Fruit fly (Drosophila melanogaster) whole organism, embryonic: ENCODE results near the gene Rab3-GAP.

Experiments
- Abd-B ChIP-seq: fragments of 200-800 bp; sonication (Bioruptor generic); optimal IDR thresholded peaks from 2 replicates; lab custom pipeline; 2018; ENCODE audit warnings: missing biosample characterization, mild to moderate bottlenecking, missing genetic modification characterization, moderate library complexity
- Asciz ChIP-seq: fragments of 200-800 bp; sonication (Bioruptor generic); optimal IDR thresholded peaks from 2 replicates; lab custom pipeline; 2017; ENCODE audit warnings: missing biosample characterization, mild to moderate bottlenecking, missing genetic modification characterization, missing genetic modification reagents
- Atf6 ChIP-seq: fragments of 200-800 bp; sonication (Bioruptor generic); IDR thresholded peaks from 2 replicates; pipeline ENCODE4 v1.3.6; 2022; ENCODE audit warnings: missing biosample characterization, missing genetic modification characterization
- Awh ChIP-seq: fragments of 200-800 bp; sonication (Bioruptor generic); IDR thresholded peaks from 2 replicates; pipeline ENCODE4, ENCODE4 v1.3.6; 2022; ENCODE audit warnings: missing biosample characterization, missing genetic modification characterization
- Blimp-1 ChIP-seq: fragments of 200-800 bp; sonication (Bioruptor generic); optimal IDR thresholded peaks from 3 replicates; lab custom pipeline; 2018; ENCODE audit warnings: missing biosample characterization, missing genetic modification characterization, mild to moderate bottlenecking, moderate library complexity, missing genetic modification reagents
- BtbVII ChIP-seq: fragments of 200-800 bp; sonication (Bioruptor generic); optimal IDR thresholded peaks from 3 replicates; lab custom pipeline; 2017; ENCODE audit warnings: missing biosample characterization, mild to moderate bottlenecking, missing genetic modification characterization
- CG10267 ChIP-seq: fragments of 200-800 bp; sonication (Bioruptor generic); optimal IDR thresholded peaks from 2 replicates; lab custom pipeline; 2018; ENCODE audit warnings: missing biosample characterization, mild to moderate bottlenecking, missing genetic modification characterization, moderate library complexity
- CG10462 ChIP-seq: fragments of 200-800 bp; sonication (Bioruptor generic); optimal IDR thresholded peaks from 2 replicates; lab custom pipeline; 2016; ENCODE audit warnings: missing biosample characterization, missing genetic modification characterization
- CG11695 ChIP-seq: fragments of 200-800 bp; sonication (Bioruptor generic); IDR thresholded peaks from 3 replicates; pipeline ENCODE4 v1.3.6; 2022; ENCODE audit warnings: missing biosample characterization, missing genetic modification characterization
- CG12942 ChIP-seq: fragments of 200-800 bp; sonication (Bioruptor generic); optimal IDR thresholded peaks from 3 replicates; lab custom pipeline; 2016; ENCODE audit warnings: missing biosample characterization, missing genetic modification characterization
- CG17361 ChIP-seq: fragments of 200-800 bp; sonication (Bioruptor generic); IDR thresholded peaks from 3 replicates; pipeline ENCODE4 v1.3.6; 2022; ENCODE audit warnings: missing biosample characterization, missing genetic modification characterization
- CG18011 ChIP-seq: fragments of 200-800 bp; sonication (Bioruptor generic); optimal IDR thresholded peaks from 2 replicates; lab custom pipeline; 2017; ENCODE audit warnings: missing biosample characterization, missing genetic modification characterization, mild to moderate bottlenecking, moderate library complexity, missing genotype
- CG1832 ChIP-seq: fragments of 200-800 bp; sonication (Bioruptor generic); optimal IDR thresholded peaks from 2 replicates; lab custom pipeline; 2017; ENCODE audit warnings: missing biosample characterization, mild to moderate bottlenecking, missing genetic modification characterization, inconsistent platforms
- CG2202 ChIP-seq: fragments of 200-800 bp; sonication (Bioruptor generic); optimal IDR thresholded peaks from 2 replicates; lab custom pipeline; 2018; ENCODE audit warnings: missing biosample characterization, mild to moderate bottlenecking, missing genetic modification characterization
- CG2889 ChIP-seq: fragments of 200-800 bp; sonication (Bioruptor generic); IDR thresholded peaks from 3 replicates; pipeline ENCODE4 v1.3.6; 2022; ENCODE audit warnings: missing biosample characterization, missing genetic modification characterization
- CG3281 ChIP-seq: fragments of 200-800 bp; sonication (Bioruptor generic); optimal IDR thresholded peaks from 3 replicates; lab custom pipeline; 2017; ENCODE audit warnings: missing biosample characterization, mild to moderate bottlenecking, missing genetic modification characterization
- CG3407 ChIP-seq: fragments of 200-800 bp; sonication (Bioruptor generic); optimal IDR thresholded peaks from 2 replicates; lab custom pipeline; 2018; ENCODE audit warnings: missing biosample characterization, mild to moderate bottlenecking, missing genetic modification characterization
- CG3995 ChIP-seq: fragments of 200-800 bp; sonication (Bioruptor generic); optimal IDR thresholded peaks from 3 replicates; lab custom pipeline; 2016; ENCODE audit warnings: missing biosample characterization, missing genetic modification characterization
- CG5953 ChIP-seq: fragments of 200-800 bp; sonication (Bioruptor generic); IDR thresholded peaks from 2 replicates; pipeline ENCODE4 v1.3.6; 2022; ENCODE audit warnings: missing biosample characterization, missing genetic modification characterization
- CG6765 ChIP-seq: fragments of 200-800 bp; sonication (Bioruptor generic); optimal IDR thresholded peaks from 3 replicates; lab custom pipeline; 2017; ENCODE audit warnings: missing biosample characterization, mild to moderate bottlenecking, missing genetic modification characterization
- CG8290 ChIP-seq, 3 experiments: fragments of 200-800 bp; sonication (Bioruptor generic); optimal IDR thresholded peaks; 2 replicates each; lab custom pipeline; 2016 to 2019; ENCODE audit warnings: missing biosample characterization in 3 of 3, missing genetic modification characterization in 3 of 3, mild to moderate bottlenecking in 2 of 3, moderate library complexity in 1 of 3
- CG8388 ChIP-seq: fragments of 200-800 bp; sonication (Bioruptor generic); optimal IDR thresholded peaks from 2 replicates; lab custom pipeline; 2019; ENCODE audit warnings: missing biosample characterization, mild to moderate bottlenecking, missing genetic modification characterization, moderate library complexity
- ERR ChIP-seq: fragments of 200-800 bp; sonication (Bioruptor generic); optimal IDR thresholded peaks from 2 replicates; lab custom pipeline; 2016; ENCODE audit warnings: missing biosample characterization, missing genetic modification characterization
- Fer2 ChIP-seq: fragments of 200-800 bp; sonication (Bioruptor generic); optimal IDR thresholded peaks from 2 replicates; lab custom pipeline; 2018; ENCODE audit warnings: missing biosample characterization, mild to moderate bottlenecking, missing genetic modification characterization, moderate library complexity
- Hr78 ChIP-seq, 2 experiments: fragments of 200-800 bp in 1 of 2; fragments of >200 bp in 1 of 2; sonication (Bioruptor generic) in 1 of 2; optimal IDR thresholded peaks; 2 replicates each; lab custom pipeline; 2017 to 2019; ENCODE audit warnings: missing biosample characterization in 2 of 2, missing genetic modification characterization in 2 of 2, mild to moderate bottlenecking in 1 of 2, moderate library complexity in 1 of 2
- MBD-R2 ChIP-seq: fragments of 200-800 bp; sonication (Bioruptor generic); IDR thresholded peaks from 2 replicates; pipeline ENCODE4 v1.3.6; 2022; ENCODE audit warnings: missing biosample characterization, missing genetic modification characterization
- Myb ChIP-seq: fragments of 200-800 bp; sonication (Bioruptor generic); optimal IDR thresholded peaks from 2 replicates; lab custom pipeline; 2016; ENCODE audit warnings: missing biosample characterization, missing genetic modification characterization
- NfI ChIP-seq: fragments of 200-800 bp; sonication (Bioruptor generic); optimal IDR thresholded peaks from 3 replicates; lab custom pipeline; 2018; ENCODE audit warnings: missing biosample characterization, mild to moderate bottlenecking, missing genetic modification characterization, moderate library complexity
- Oli ChIP-seq: fragments of 200-800 bp; sonication (Bioruptor generic); optimal IDR thresholded peaks from 2 replicates; lab custom pipeline; 2018; ENCODE audit warnings: missing biosample characterization, mild to moderate bottlenecking, missing genetic modification characterization, moderate library complexity
- Rfx ChIP-seq: fragments of 200-800 bp; sonication (Bioruptor generic); IDR thresholded peaks from 2 replicates; pipeline ENCODE4 v1.3.6; 2022; ENCODE audit warnings: missing biosample characterization, missing genetic modification characterization
- TFAM ChIP-seq: fragments of 200-800 bp; sonication (Bioruptor generic); optimal IDR thresholded peaks from 2 replicates; lab custom pipeline; 2017; ENCODE audit warnings: missing biosample characterization, missing genetic modification characterization, inconsistent platforms
- Xbp1 ChIP-seq: fragments of 200-800 bp; sonication (Bioruptor generic); optimal IDR thresholded peaks from 3 replicates; lab custom pipeline; 2016; ENCODE audit warnings: missing biosample characterization, mild to moderate bottlenecking, missing genetic modification characterization
- ato ChIP-seq: fragments of 200-800 bp; sonication (Bioruptor generic); IDR thresholded peaks from 2 replicates; pipeline ENCODE4 v1.3.6; 2022; ENCODE audit warnings: missing biosample characterization, missing genetic modification characterization; ENCODE audit not compliant: partially characterized antibody
- bigmax ChIP-seq: fragments of 200-800 bp; sonication (Bioruptor generic); optimal IDR thresholded peaks from 2 replicates; lab custom pipeline; 2018; ENCODE audit warnings: missing biosample characterization, mild to moderate bottlenecking, missing genetic modification characterization
- btn ChIP-seq: fragments of 200-800 bp; sonication (Bioruptor generic); optimal IDR thresholded peaks from 2 replicates; lab custom pipeline; 2016; ENCODE audit warnings: missing biosample characterization, missing genetic modification characterization
- cas ChIP-seq: fragments of 200-800 bp; sonication (Bioruptor generic); IDR thresholded peaks from 2 replicates; pipeline ENCODE4 v1.3.6; 2022; ENCODE audit warnings: missing biosample characterization, missing genetic modification characterization
- corto ChIP-seq: fragments of 200-800 bp; sonication (Bioruptor generic); optimal IDR thresholded peaks from 2 replicates; lab custom pipeline; 2016; ENCODE audit warnings: missing biosample characterization, mild to moderate bottlenecking, missing genetic modification characterization, moderate library complexity
- en ChIP-seq: fragments of 200-800 bp; sonication (Bioruptor generic); optimal IDR thresholded peaks from 2 replicates; lab custom pipeline; 2016; ENCODE audit warnings: missing biosample characterization, missing genetic modification characterization
- grn ChIP-seq: fragments of 200-800 bp; sonication (Bioruptor generic); optimal IDR thresholded peaks from 3 replicates; lab custom pipeline; 2017; ENCODE audit warnings: missing biosample characterization, missing genetic modification characterization
- ham ChIP-seq: fragments of 200-800 bp; sonication (Bioruptor generic); IDR thresholded peaks from 2 replicates; pipeline ENCODE4 v1.3.6; 2022; ENCODE audit warnings: missing biosample characterization, missing genetic modification characterization
- hth ChIP-seq: fragments of >200 bp; optimal IDR thresholded peaks from 2 replicates; lab custom pipeline; 2017; ENCODE audit warnings: inconsistent platforms
- jigr1 ChIP-seq: fragments of 200-800 bp; sonication (Bioruptor generic); IDR thresholded peaks from 3 replicates; pipeline ENCODE4 v1.3.6; 2022; ENCODE audit warnings: missing biosample characterization, missing genetic modification characterization
- kni ChIP-seq: fragments of 200-800 bp; sonication (Bioruptor generic); optimal IDR thresholded peaks from 3 replicates; lab custom pipeline; 2017; ENCODE audit warnings: mild to moderate bottlenecking, missing biosample characterization, missing genetic modification reagents, missing genetic modification characterization
- run ChIP-seq: fragments of 200-800 bp; sonication (Bioruptor generic); optimal IDR thresholded peaks from 3 replicates; lab custom pipeline; 2018; ENCODE audit warnings: missing biosample characterization, mild to moderate bottlenecking, missing genetic modification characterization
- sim ChIP-seq: fragments of 200-800 bp; sonication (Bioruptor generic); IDR thresholded peaks from 2 replicates; pipeline ENCODE4 v1.3.6; 2022; ENCODE audit warnings: missing biosample characterization, missing genetic modification characterization
- sima ChIP-seq: fragments of 200-800 bp; sonication (Bioruptor generic); optimal IDR thresholded peaks from 2 replicates; lab custom pipeline; 2016; ENCODE audit warnings: missing biosample characterization, missing genetic modification characterization
- stc ChIP-seq: fragments of 200-800 bp; sonication (Bioruptor generic); IDR thresholded peaks from 2 replicates; pipeline ENCODE4 v1.3.6; 2022; ENCODE audit warnings: missing biosample characterization, missing genetic modification characterization
- tap ChIP-seq: fragments of 200-800 bp; optimal IDR thresholded peaks from 3 replicates; lab custom pipeline; 2019; ENCODE audit warnings: missing biosample characterization, mild to moderate bottlenecking, missing genetic modification characterization, moderate library complexity
- tin ChIP-seq: fragments of 200-800 bp; sonication (Bioruptor generic); optimal IDR thresholded peaks from 3 replicates; lab custom pipeline; 2016; ENCODE audit warnings: missing biosample characterization, missing genetic modification characterization
- tx ChIP-seq: fragments of 200-800 bp; sonication (Bioruptor generic); optimal IDR thresholded peaks from 2 replicates; lab custom pipeline; 2016; ENCODE audit warnings: missing biosample characterization, missing genetic modification characterization
- wdn ChIP-seq: fragments of 200-800 bp; sonication (Bioruptor generic); IDR thresholded peaks from 2 replicates; pipeline ENCODE4 v1.3.6; 2022; ENCODE audit warnings: missing biosample characterization, missing genetic modification characterization
- zen2 ChIP-seq: fragments of 200-800 bp; sonication (Bioruptor generic); IDR thresholded peaks from 3 replicates; pipeline ENCODE4 v1.3.6; 2022; ENCODE audit warnings: missing biosample characterization, missing genetic modification characterization; ENCODE audit not compliant: partially characterized antibody

The Rab3-GAP gene

DNA sequence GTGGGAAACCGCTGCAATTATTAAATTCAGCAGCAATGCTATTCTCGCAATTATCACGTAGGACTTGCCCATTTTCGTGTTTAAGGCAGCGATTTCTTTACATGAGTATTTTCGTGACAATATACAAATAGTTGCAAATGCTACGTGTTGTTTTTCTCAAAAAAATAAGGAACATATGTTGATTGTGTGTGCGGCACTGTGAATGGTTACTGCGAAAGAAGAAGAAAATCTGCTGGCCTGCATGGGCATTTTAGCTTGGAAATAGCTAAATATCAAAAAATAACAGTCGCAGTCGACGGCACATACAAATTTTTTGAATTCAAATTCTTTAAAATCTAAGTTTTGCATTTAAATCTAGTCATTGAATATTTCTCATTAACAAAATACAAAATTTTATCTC lies 22.5 kb downstream of the Rab3-GAP start, which contains the start of gene CG6766 (continued):
- TF ChIP-seq bigmax = peak; percentile 24
- TF ChIP-seq MBD-R2 (GFP tag; lab: Robert Waterston, UW) = peak; percentile 96
- no peak for TF ChIP-seq Blimp-1 (GFP tag; lab: Kevin White, UChicago)
- TF ChIP-seq CG10267 (tag; lab: Kevin White, UChicago) = no peak
- no peak for TF ChIP-seq ERR (GFP tag; lab: Kevin White, UChicago)
- no peak for TF ChIP-seq stc (GFP tag; lab: Robert Waterston, UW)
- no peak for TF ChIP-seq sim
- TF ChIP-seq CG3281 (GFP tag; lab: Kevin White, UChicago) = no peak
- peak; percentile 2 for TF ChIP-seq CG3995 (GFP tag; lab: Kevin White, UChicago)
- no peak for TF ChIP-seq CG11695 (GFP tag; lab: Robert Waterston, UW)
- TF ChIP-seq corto (GFP tag; lab: Kevin White, UChicago) = no peak
- TF ChIP-seq CG6765 (GFP tag; lab: Kevin White, UChicago) = no peak
- TF ChIP-seq CG8290 (GFP tag; optimal IDR thresholded peaks at IDR 0.05; lab: Kevin White, UChicago) = no peak
- no peak for TF ChIP-seq CG8290 (tag; optimal IDR thresholded peaks at IDR 0.05; lab: Kevin White, UChicago)
- no peak for TF ChIP-seq Asciz (GFP tag; lab: Kevin White, UChicago)
- no peak for TF ChIP-seq CG5953 (GFP tag; lab: Robert Waterston, UW)
- TF ChIP-seq CG18011 (GFP tag; lab: Kevin White, UChicago) = no peak
- no peak for TF ChIP-seq en (GFP tag; lab: Kevin White, UChicago)
- no peak for TF ChIP-seq tap (tag; lab: Kevin White, UChicago)
- no peak for TF ChIP-seq tx
- TF ChIP-seq jigr1 (GFP tag; lab: Robert Waterston, UW) = no peak
- no peak for TF ChIP-seq TFAM
- no peak for TF ChIP-seq Hr78 (GFP tag; optimal IDR thresholded peaks at IDR 0.05; lab: Kevin White, UChicago)
- no peak for TF ChIP-seq Oli (tag; lab: Kevin White, UChicago)
- no peak for TF ChIP-seq NfI (GFP tag; lab: Kevin White, UChicago)
- no peak for TF ChIP-seq ham (GFP tag; lab: Robert Waterston, UW)
- peak; percentile 87 for TF ChIP-seq Myb (GFP tag; lab: Kevin White, UChicago)
- TF ChIP-seq kni = no peak
- no peak for TF ChIP-seq BtbVII
- TF ChIP-seq CG12942 (GFP tag; lab: Kevin White, UChicago) = no peak
- TF ChIP-seq ato (GFP tag; lab: Robert Waterston, UW) = no peak
- TF ChIP-seq cas (GFP tag; lab: Robert Waterston, UW) = no peak
- TF ChIP-seq CG3407 (GFP tag; lab: Kevin White, UChicago) = no peak
- TF ChIP-seq run (tag; lab: Kevin White, UChicago) = no peak
- no peak for TF ChIP-seq wdn (GFP tag; lab: Robert Waterston, UW)
- TF ChIP-seq hth (lab: Kevin White, UChicago) = no peak
- no peak for TF ChIP-seq btn (GFP tag; lab: Kevin White, UChicago)
- no peak for TF ChIP-seq CG2889
- TF ChIP-seq sima (GFP tag; lab: Kevin White, UChicago) = no peak
- no peak for TF ChIP-seq CG2202 (tag; lab: Kevin White, UChicago)
- TF ChIP-seq CG1832 = no peak
- TF ChIP-seq zen2 (GFP tag; lab: Robert Waterston, UW) = no peak
- no peak for TF ChIP-seq grn (GFP tag; lab: Kevin White, UChicago)
- TF ChIP-seq Rfx (GFP tag; lab: Robert Waterston, UW) = no peak; the same call in 1 of the 2 replicates
- no peak for TF ChIP-seq Abd-B
- TF ChIP-seq Awh (GFP tag; lab: Robert Waterston, UW) = no peak
- no peak for TF ChIP-seq CG10462 (GFP tag; lab: Kevin White, UChicago)
- TF ChIP-seq Fer2 = no peak
- TF ChIP-seq CG8388 (GFP tag; lab: Kevin White, UChicago) = no peak
- TF ChIP-seq CG17361 = no peak
- no peak for TF ChIP-seq Atf6
- TF ChIP-seq tin (GFP tag; lab: Kevin White, UChicago) = no peak
- peak; percentile 72 for TF ChIP-seq Xbp1 (GFP tag; lab: Kevin White, UChicago)
